Fruit fly (Drosophila melanogaster) whole organism, embryonic: Measurements from ENCODE around the gene RabX4.
A peak's percentile ranks its signal among the peaks of the same experiment; 100 is the strongest.

Source experiments
- CG10267 ChIP-seq: fragments of 200-800 bp; sonication (Bioruptor generic); optimal IDR thresholded peaks from 2 replicates; lab custom pipeline; 2018; ENCODE audit warnings: missing biosample characterization, mild to moderate bottlenecking, missing genetic modification characterization, moderate library complexity
- CG10366 ChIP-seq: fragments of 200-800 bp; sonication (Bioruptor generic); IDR thresholded peaks from 2 replicates; pipeline ENCODE4 v1.3.6; 2022; ENCODE audit warnings: missing biosample characterization, missing genetic modification characterization
- CG10979 ChIP-seq: fragments of 200-800 bp; sonication (Bioruptor generic); optimal IDR thresholded peaks from 2 replicates; lab custom pipeline; 2018; ENCODE audit warnings: missing biosample characterization, mild to moderate bottlenecking, missing genetic modification characterization, moderate library complexity
- CG1233 ChIP-seq: fragments of 200-800 bp; sonication (Bioruptor generic); optimal IDR thresholded peaks from 4 replicates; lab custom pipeline; 2018; ENCODE audit warnings: missing biosample characterization, mild to moderate bottlenecking, missing genetic modification characterization
- CG13424 ChIP-seq: fragments of 200-800 bp; sonication (Bioruptor generic); optimal IDR thresholded peaks from 2 replicates; lab custom pipeline; 2019; ENCODE audit warnings: missing biosample characterization, mild to moderate bottlenecking, missing genetic modification characterization, moderate library complexity
- CG13894 ChIP-seq: fragments of 200-800 bp; sonication (Bioruptor generic); optimal IDR thresholded peaks from 3 replicates; lab custom pipeline; 2018; ENCODE audit warnings: missing biosample characterization, mild to moderate bottlenecking, missing genetic modification characterization, moderate library complexity
- CG15601 ChIP-seq: fragments of 200-800 bp; sonication (Bioruptor generic); optimal IDR thresholded peaks from 3 replicates; lab custom pipeline; 2019; ENCODE audit warnings: missing biosample characterization, mild to moderate bottlenecking, missing genetic modification characterization, moderate library complexity
- CG18764 ChIP-seq: fragments of 200-800 bp; sonication (Bioruptor generic); optimal IDR thresholded peaks from 3 replicates; lab custom pipeline; 2016; ENCODE audit warnings: missing biosample characterization, missing genetic modification characterization
- CG2712 ChIP-seq: fragments of 200-800 bp; optimal IDR thresholded peaks from 3 replicates; lab custom pipeline; 2019; ENCODE audit warnings: missing biosample characterization, mild to moderate bottlenecking, missing genetic modification characterization, moderate library complexity
- CG30403 ChIP-seq: fragments of 200-800 bp; sonication (Bioruptor generic); optimal IDR thresholded peaks from 3 replicates; lab custom pipeline; 2016; ENCODE audit warnings: missing biosample characterization, missing genetic modification characterization
- CG34376 ChIP-seq: fragments of 200-800 bp; sonication (Bioruptor generic); optimal IDR thresholded peaks from 2 replicates; lab custom pipeline; 2018; ENCODE audit warnings: missing biosample characterization, mild to moderate bottlenecking, missing genetic modification characterization
- CG3726 ChIP-seq: fragments of 200-800 bp; sonication (Bioruptor generic); IDR thresholded peaks from 3 replicates; pipeline ENCODE4, ENCODE4 v1.3.6; 2022; ENCODE audit warnings: missing biosample characterization, missing genetic modification characterization
- CG3847 ChIP-seq: fragments of 200-800 bp; sonication (Bioruptor generic); IDR thresholded peaks from 2 replicates; pipeline ENCODE4 v1.3.6; 2022; ENCODE audit warnings: missing biosample characterization, missing genetic modification characterization
- CG4730 ChIP-seq: fragments of 200-800 bp; sonication (Bioruptor generic); IDR thresholded peaks from 2 replicates; pipeline ENCODE4 v1.3.6; 2022; ENCODE audit warnings: missing biosample characterization, missing genetic modification characterization
- CG7839 ChIP-seq: fragments of 200-800 bp; sonication (Bioruptor generic); optimal IDR thresholded peaks from 3 replicates; lab custom pipeline; 2018; ENCODE audit warnings: missing biosample characterization, mild to moderate bottlenecking, missing genetic modification characterization, moderate library complexity
- CG8765 ChIP-seq: fragments of 200-800 bp; sonication (Bioruptor generic); IDR thresholded peaks from 2 replicates; pipeline ENCODE4 v1.3.6; 2022; ENCODE audit warnings: missing biosample characterization, missing genetic modification characterization
- CG9727 ChIP-seq: fragments of 200-800 bp; sonication (Bioruptor generic); optimal IDR thresholded peaks from 3 replicates; lab custom pipeline; 2017; ENCODE audit warnings: missing biosample characterization, mild to moderate bottlenecking, missing genetic modification characterization
- Dbx ChIP-seq: fragments of 200-800 bp; sonication (Bioruptor generic); IDR thresholded peaks from 3 replicates; pipeline ENCODE4 v1.3.6; 2022; ENCODE audit warnings: missing biosample characterization, missing genetic modification characterization
- Dek ChIP-seq: fragments of 200-800 bp; sonication (Bioruptor generic); optimal IDR thresholded peaks from 3 replicates; lab custom pipeline; 2019; ENCODE audit warnings: missing biosample characterization, mild to moderate bottlenecking, missing genetic modification characterization, moderate library complexity
- Lpt ChIP-seq: fragments of >200 bp; optimal IDR thresholded peaks from 2 replicates; lab custom pipeline; 2018; ENCODE audit warnings: missing biosample characterization, missing genetic modification characterization
- Med ChIP-seq: fragments of 200-800 bp; sonication (Bioruptor generic); peaks from one replicate; lab custom pipeline; 2016; ENCODE audit warnings: missing biosample characterization, missing genetic modification characterization, mild to moderate bottlenecking, inconsistent platforms, moderate library complexity
- Meics ChIP-seq: fragments of 200-800 bp; sonication (Bioruptor generic); optimal IDR thresholded peaks from 2 replicates; lab custom pipeline; 2017; ENCODE audit warnings: missing biosample characterization, mild to moderate bottlenecking, missing genetic modification characterization
- Xbp1 ChIP-seq: fragments of 200-800 bp; sonication (Bioruptor generic); optimal IDR thresholded peaks from 3 replicates; lab custom pipeline; 2016; ENCODE audit warnings: missing biosample characterization, mild to moderate bottlenecking, missing genetic modification characterization
- ap ChIP-seq: fragments of 200-800 bp; sonication (Bioruptor generic); IDR thresholded peaks from 2 replicates; pipeline ENCODE4 v1.3.6; 2022; ENCODE audit warnings: missing biosample characterization, missing genetic modification characterization
- ash1 ChIP-seq: fragments of 200-800 bp; sonication (Bioruptor generic); optimal IDR thresholded peaks from 2 replicates; lab custom pipeline; 2018; ENCODE audit warnings: missing biosample characterization, mild to moderate bottlenecking, missing genetic modification characterization
- dmrt11E ChIP-seq: fragments of 200-800 bp; sonication (Bioruptor generic); optimal IDR thresholded peaks from 3 replicates; lab custom pipeline; 2018; ENCODE audit warnings: missing biosample characterization, mild to moderate bottlenecking, missing genetic modification characterization, moderate library complexity
- dmrt99B ChIP-seq: fragments of 200-800 bp; sonication (Bioruptor generic); optimal IDR thresholded peaks from 2 replicates; lab custom pipeline; 2018; ENCODE audit warnings: missing biosample characterization, mild to moderate bottlenecking, missing genetic modification characterization, moderate library complexity
- dpn ChIP-seq, 2 experiments: fragments of 200-800 bp; sonication (Bioruptor generic); optimal IDR thresholded peaks; 3 replicates each; lab custom pipeline; 2016; ENCODE audit warnings: missing biosample characterization in 2 of 2, missing genetic modification characterization in 2 of 2
- ftz-f1 ChIP-seq: fragments of 200-800 bp; sonication (Bioruptor generic); optimal IDR thresholded peaks from 2 replicates; lab custom pipeline; 2016; ENCODE audit warnings: missing biosample characterization, missing genetic modification characterization
- grau ChIP-seq: fragments of 200-800 bp; optimal IDR thresholded peaks from 3 replicates; lab custom pipeline; 2019; ENCODE audit warnings: missing biosample characterization, mild to moderate bottlenecking, missing genetic modification characterization, moderate library complexity
- gsb-n ChIP-seq: fragments of 200-800 bp; sonication (Bioruptor generic); optimal IDR thresholded peaks from 3 replicates; lab custom pipeline; 2018; ENCODE audit warnings: missing biosample characterization, mild to moderate bottlenecking, missing genetic modification characterization
- pfk ChIP-seq: fragments of 200-800 bp; sonication (Bioruptor generic); optimal IDR thresholded peaks from 2 replicates; lab custom pipeline; 2018; ENCODE audit warnings: missing biosample characterization, mild to moderate bottlenecking, missing genetic modification characterization, moderate library complexity
- phol ChIP-seq: fragments of 200-800 bp; sonication (Bioruptor generic); optimal IDR thresholded peaks from 3 replicates; lab custom pipeline; 2018; ENCODE audit warnings: missing biosample characterization, mild to moderate bottlenecking, missing genetic modification characterization, moderate library complexity
- ranshi ChIP-seq: fragments of 200-800 bp; sonication (Bioruptor generic); IDR thresholded peaks from 2 replicates; pipeline ENCODE4 v1.3.6; 2022; ENCODE audit warnings: missing biosample characterization, missing genetic modification characterization
- row ChIP-seq: fragments of 200-800 bp; sonication (Bioruptor generic); IDR thresholded peaks from 3 replicates; pipeline ENCODE4 v1.3.6; 2022; ENCODE audit warnings: missing biosample characterization, missing genetic modification characterization
- shn ChIP-seq: fragments of 200-800 bp; sonication (Bioruptor generic); optimal IDR thresholded peaks from 3 replicates; lab custom pipeline; 2016; ENCODE audit warnings: missing biosample characterization, missing genetic modification characterization
- sob ChIP-seq: fragments of 200-800 bp; sonication (Bioruptor generic); IDR thresholded peaks from 2 replicates; pipeline ENCODE4 v1.3.6; 2022; ENCODE audit warnings: missing biosample characterization, missing genetic modification characterization
- sug ChIP-seq: fragments of 200-800 bp; optimal IDR thresholded peaks from 2 replicates; lab custom pipeline; 2019; ENCODE audit warnings: missing biosample characterization, mild to moderate bottlenecking, missing genetic modification characterization, moderate library complexity
- toy ChIP-seq: fragments of 200-800 bp; sonication (Bioruptor generic); IDR thresholded peaks from 2 replicates; pipeline ENCODE4 v1.3.6; 2022; ENCODE audit warnings: missing biosample characterization, missing genetic modification characterization
- twi ChIP-seq: fragments of 200-800 bp; optimal IDR thresholded peaks from 2 replicates; lab custom pipeline; 2019; ENCODE audit warnings: missing biosample characterization, mild to moderate bottlenecking, missing genetic modification characterization, moderate library complexity
- zen ChIP-seq: fragments of 200-800 bp; sonication (Bioruptor generic); optimal IDR thresholded peaks from 3 replicates; lab custom pipeline; 2018; ENCODE audit warnings: missing biosample characterization, mild to moderate bottlenecking, missing genetic modification characterization, moderate library complexity
- zfh1 ChIP-seq: fragments of 200-800 bp; sonication (Bioruptor generic); IDR thresholded peaks from 3 replicates; pipeline ENCODE4 v1.3.6; 2022; ENCODE audit warnings: missing biosample characterization, missing genetic modification characterization

RabX4 gene

dm6 chr3R:24864719-24865400, 36.7 kb upstream of the RabX4 start, which contains the start of the genes Srg1 and Elal (continued):
- TF ChIP-seq gsb-n (tag; lab: Kevin White, UChicago) (peak; percentile 5), Med (GFP tag; lab: Kevin White, UChicago) (peak; percentile 63), grau (peak; percentile 59), Lpt (GFP tag; lab: Kevin White, UChicago) (no peak), CG13894 (tag; lab: Kevin White, UChicago) (no peak), dmrt99B (tag; lab: Kevin White, UChicago) (no peak), CG13424 (peak; percentile 10), ftz-f1 (no peak), toy (GFP tag; lab: Robert Waterston, UW) (0 out of 2 replicates have a peak, but pooled peaks have one; percentile 12), CG9727 (GFP tag; lab: Kevin White, UChicago) (peak; percentile 36), ranshi (0 out of 2 replicates have a peak, but pooled peaks have one; percentile 39), CG1233 (no peak), CG4730 (no peak; the same call in 1 of the 2 replicates), CG10979 (tag; lab: Kevin White, UChicago) (peak; percentile 5), zen (tag; lab: Kevin White, UChicago) (peak; percentile 25), ap (GFP tag; lab: Robert Waterston, UW) (no peak), phol (tag; lab: Kevin White, UChicago) (peak; percentile 15), CG3847 (GFP tag; lab: Robert Waterston, UW) (peak; percentile 31; the same call in 1 of the 2 replicates), Meics (peak; percentile 46), CG10366 (peak; percentile 26; the same call in 1 of the 2 replicates), CG10267 (tag; lab: Kevin White, UChicago) (peak; percentile 32), Dek (peak; percentile 39), pfk (GFP tag; lab: Kevin White, UChicago) (peak; percentile 30), ash1 (GFP tag; lab: Kevin White, UChicago) (no peak), Xbp1 (peak; percentile 6), CG7839 (tag; lab: Kevin White, UChicago) (peak; percentile 49), CG2712 (tag; lab: Kevin White, UChicago) (peak; percentile 40), CG18764 (no peak), shn (no peak), dmrt11E (tag; lab: Kevin White, UChicago) (peak; percentile 7), Dbx (GFP tag; lab: Robert Waterston, UW) (0 out of 3 replicates have a peak, but pooled peaks have one; percentile 19), dpn (GFP tag; optimal IDR thresholded peaks at IDR 0.05; lab: Kevin White, UChicago) (peak in 1 of 2 experiments; percentile 13), row (GFP tag; lab: Robert Waterston, UW) (peak; percentile 60), zfh1 (no peak), twi (no peak), CG15601 (peak; percentile 13), CG34376 (GFP tag; lab: Kevin White, UChicago) (peak; percentile 62), CG30403 (peak; percentile 38), sob (GFP tag; lab: Robert Waterston, UW) (peak; percentile 56; the same call in 1 of the 2 replicates), sug (peak; percentile 51), CG8765 (no peak), CG3726 (GFP tag; lab: Robert Waterston, UW) (no peak)
